Fruit fly (Drosophila melanogaster) whole organism, embryonic: ENCODE measurements around the gene Cyp318a1.
A peak's percentile ranks its signal among the peaks of the same experiment; 100 is the strongest.

Experiments
- Abd-B ChIP-seq: fragments of 200-800 bp; sonication (Bioruptor generic); optimal IDR thresholded peaks from 2 replicates; lab custom pipeline; 2018; ENCODE audit warnings: missing biosample characterization, mild to moderate bottlenecking, missing genetic modification characterization, moderate library complexity
- Atf6 ChIP-seq: fragments of 200-800 bp; sonication (Bioruptor generic); IDR thresholded peaks from 2 replicates; pipeline ENCODE4 v1.3.6; 2022; ENCODE audit warnings: missing biosample characterization, missing genetic modification characterization
- Blimp-1 ChIP-seq: fragments of 200-800 bp; sonication (Bioruptor generic); optimal IDR thresholded peaks from 3 replicates; lab custom pipeline; 2018; ENCODE audit warnings: missing biosample characterization, missing genetic modification characterization, mild to moderate bottlenecking, moderate library complexity, missing genetic modification reagents
- CG10431 ChIP-seq: fragments of 200-800 bp; sonication (Bioruptor generic); optimal IDR thresholded peaks from 3 replicates; lab custom pipeline; 2018; ENCODE audit warnings: missing biosample characterization, mild to moderate bottlenecking, missing genetic modification characterization
- CG10654 ChIP-seq: fragments of 200-800 bp; sonication (Bioruptor generic); optimal IDR thresholded peaks from 2 replicates; lab custom pipeline; 2016; ENCODE audit warnings: missing biosample characterization, missing genetic modification characterization
- CG10959 ChIP-seq: fragments of 200-800 bp; sonication (Bioruptor generic); IDR thresholded peaks from 2 replicates; pipeline ENCODE4 v1.3.6; 2022; ENCODE audit warnings: missing biosample characterization, missing genetic modification characterization
- CG11560 ChIP-seq: fragments of 200-800 bp; sonication (Bioruptor generic); IDR thresholded peaks from 3 replicates; pipeline ENCODE4 v1.3.6; 2022; ENCODE audit warnings: missing biosample characterization, missing genetic modification characterization
- CG13287 ChIP-seq: fragments of 200-800 bp; sonication (Bioruptor generic); IDR thresholded peaks from 2 replicates; pipeline ENCODE4 v1.3.6; 2022; ENCODE audit warnings: missing biosample characterization, missing genetic modification characterization; ENCODE audit not compliant: partially characterized antibody
- CG14710 ChIP-seq: fragments of 200-800 bp; sonication (Bioruptor generic); optimal IDR thresholded peaks from 3 replicates; lab custom pipeline; 2019; ENCODE audit warnings: missing biosample characterization, mild to moderate bottlenecking, missing genetic modification characterization, moderate library complexity
- CG14860 ChIP-seq: fragments of 200-800 bp; sonication (Bioruptor generic); IDR thresholded peaks from 3 replicates; pipeline ENCODE4 v1.3.6; 2022; ENCODE audit warnings: missing biosample characterization, missing genetic modification characterization; ENCODE audit not compliant: partially characterized antibody
- CG16815 ChIP-seq: fragments of 200-800 bp; sonication (Bioruptor generic); optimal IDR thresholded peaks from 3 replicates; lab custom pipeline; 2017; ENCODE audit warnings: missing biosample characterization, mild to moderate bottlenecking, missing genetic modification characterization
- CG2116 ChIP-seq: fragments of 200-800 bp; sonication (Bioruptor generic); optimal IDR thresholded peaks from 3 replicates; lab custom pipeline; 2018; ENCODE audit warnings: missing biosample characterization, mild to moderate bottlenecking, missing genetic modification characterization
- CG31224 ChIP-seq: fragments of 200-800 bp; sonication (Bioruptor generic); IDR thresholded peaks from 2 replicates; pipeline ENCODE4 v1.3.6; 2022; ENCODE audit warnings: missing biosample characterization, missing genetic modification characterization
- CG34224 ChIP-seq: fragments of 200-800 bp; sonication (Bioruptor generic); IDR thresholded peaks from 3 replicates; pipeline ENCODE4 v1.3.6; 2022; ENCODE audit warnings: missing biosample characterization, missing genetic modification characterization; ENCODE audit not compliant: partially characterized antibody
- CG34376 ChIP-seq: fragments of 200-800 bp; sonication (Bioruptor generic); optimal IDR thresholded peaks from 2 replicates; lab custom pipeline; 2018; ENCODE audit warnings: missing biosample characterization, mild to moderate bottlenecking, missing genetic modification characterization
- CG3847 ChIP-seq: fragments of 200-800 bp; sonication (Bioruptor generic); IDR thresholded peaks from 2 replicates; pipeline ENCODE4 v1.3.6; 2022; ENCODE audit warnings: missing biosample characterization, missing genetic modification characterization
- CG4617 ChIP-seq: fragments of 200-800 bp; sonication (Bioruptor generic); optimal IDR thresholded peaks from 3 replicates; lab custom pipeline; 2016; ENCODE audit warnings: missing biosample characterization, missing genetic modification characterization, borderline replicate concordance
- CG6683 ChIP-seq: fragments of 200-800 bp; sonication (Bioruptor generic); optimal IDR thresholded peaks from 2 replicates; lab custom pipeline; 2017; ENCODE audit warnings: missing biosample characterization, mild to moderate bottlenecking, missing genetic modification characterization, missing genetic modification reagents
- CG6791 ChIP-seq: fragments of 200-800 bp; sonication (Bioruptor generic); IDR thresholded peaks from 3 replicates; pipeline ENCODE4 v1.3.6; 2022; ENCODE audit warnings: missing biosample characterization, missing genetic modification characterization; ENCODE audit not compliant: partially characterized antibody
- CG7271 ChIP-seq: fragments of 200-800 bp; sonication (Bioruptor generic); optimal IDR thresholded peaks from 2 replicates; lab custom pipeline; 2018; ENCODE audit warnings: missing biosample characterization, mild to moderate bottlenecking, missing genetic modification characterization, moderate library complexity
- CG8944 ChIP-seq: fragments of 200-800 bp; sonication (Bioruptor generic); optimal IDR thresholded peaks from 3 replicates; lab custom pipeline; 2016; ENCODE audit warnings: missing biosample characterization, missing genetic modification characterization
- CG9797 ChIP-seq: fragments of 200-800 bp; sonication (Bioruptor generic); optimal IDR thresholded peaks from 3 replicates; lab custom pipeline; 2018; ENCODE audit warnings: missing biosample characterization, mild to moderate bottlenecking, missing genetic modification characterization
- Dp ChIP-seq: fragments of 200-800 bp; sonication (Bioruptor generic); optimal IDR thresholded peaks from 2 replicates; lab custom pipeline; 2018; ENCODE audit warnings: missing biosample characterization, mild to moderate bottlenecking, missing genetic modification characterization, moderate library complexity
- ERR ChIP-seq: fragments of 200-800 bp; sonication (Bioruptor generic); optimal IDR thresholded peaks from 2 replicates; lab custom pipeline; 2016; ENCODE audit warnings: missing biosample characterization, missing genetic modification characterization
- Fer3 ChIP-seq: fragments of 200-800 bp; sonication (Bioruptor generic); optimal IDR thresholded peaks from 2 replicates; lab custom pipeline; 2018; ENCODE audit warnings: missing biosample characterization, mild to moderate bottlenecking, missing genetic modification characterization, moderate library complexity
- HLH3B ChIP-seq: fragments of 200-800 bp; sonication (Bioruptor generic); IDR thresholded peaks from 2 replicates; pipeline ENCODE4 v1.3.6; 2022; ENCODE audit warnings: missing biosample characterization, missing genetic modification characterization
- Hand ChIP-seq: fragments of 200-800 bp; sonication (Bioruptor generic); optimal IDR thresholded peaks from 2 replicates; lab custom pipeline; 2017; ENCODE audit warnings: mild to moderate bottlenecking, missing biosample characterization, missing genetic modification reagents, missing genetic modification characterization
- Hr78 ChIP-seq, 2 experiments: fragments of 200-800 bp in 1 of 2; fragments of >200 bp in 1 of 2; sonication (Bioruptor generic) in 1 of 2; optimal IDR thresholded peaks; 2 replicates each; lab custom pipeline; 2017 to 2019; ENCODE audit warnings: missing biosample characterization in 2 of 2, missing genetic modification characterization in 2 of 2, mild to moderate bottlenecking in 1 of 2, moderate library complexity in 1 of 2
- Lhr ChIP-seq: fragments of 200-800 bp; sonication (Bioruptor generic); optimal IDR thresholded peaks from 3 replicates; lab custom pipeline; 2017; ENCODE audit warnings: mild to moderate bottlenecking, missing biosample characterization, missing genetic modification reagents, missing genetic modification characterization
- Med ChIP-seq: fragments of 200-800 bp; sonication (Bioruptor generic); peaks from one replicate; lab custom pipeline; 2016; ENCODE audit warnings: missing biosample characterization, missing genetic modification characterization, mild to moderate bottlenecking, inconsistent platforms, moderate library complexity
- Side ChIP-seq: fragments of 200-800 bp; sonication (Bioruptor generic); optimal IDR thresholded peaks from 2 replicates; lab custom pipeline; 2016; ENCODE audit warnings: missing biosample characterization, missing genetic modification characterization
- Sox100B ChIP-seq: fragments of 200-800 bp; sonication (Bioruptor generic); optimal IDR thresholded peaks from 3 replicates; lab custom pipeline; 2018; ENCODE audit warnings: missing biosample characterization, mild to moderate bottlenecking, missing genetic modification characterization
- Sry-δ ChIP-seq: fragments of 200-800 bp; sonication (Bioruptor generic); optimal IDR thresholded peaks from 2 replicates; lab custom pipeline; 2016; ENCODE audit warnings: missing biosample characterization, missing genetic modification characterization
- ara ChIP-seq: fragments of 200-800 bp; sonication (Bioruptor generic); IDR thresholded peaks from 2 replicates; pipeline ENCODE4 v1.3.6; 2022; ENCODE audit warnings: missing biosample characterization, missing genetic modification characterization
- az2 ChIP-seq: fragments of 200-800 bp; sonication (Bioruptor generic); optimal IDR thresholded peaks from 3 replicates; lab custom pipeline; 2016; ENCODE audit warnings: missing biosample characterization, missing genetic modification characterization
- chinmo ChIP-seq: fragments of 200-800 bp; sonication (Bioruptor generic); IDR thresholded peaks from 4 replicates; pipeline ENCODE4 v1.3.6; 2022; ENCODE audit warnings: missing biosample characterization, missing genetic modification characterization; ENCODE audit not compliant: partially characterized antibody
- crp ChIP-seq, 2 experiments: fragments of 200-800 bp; sonication (Bioruptor generic); optimal IDR thresholded peaks; 2 replicates in 1 of 2; 3 replicates in 1 of 2; lab custom pipeline; 2017; ENCODE audit warnings: missing biosample characterization in 2 of 2, missing genetic modification characterization in 2 of 2, mild to moderate bottlenecking in 1 of 2, moderate library complexity in 1 of 2
- emc ChIP-seq: fragments of 200-800 bp; sonication (Bioruptor generic); optimal IDR thresholded peaks from 2 replicates; lab custom pipeline; 2016; ENCODE audit warnings: missing biosample characterization, missing genetic modification characterization
- hbn ChIP-seq: fragments of 200-800 bp; sonication (Bioruptor generic); IDR thresholded peaks from 2 replicates; pipeline ENCODE4 v1.3.6; 2022; ENCODE audit warnings: missing biosample characterization, missing genetic modification characterization; ENCODE audit not compliant: partially characterized antibody
- kni ChIP-seq: fragments of 200-800 bp; sonication (Bioruptor generic); optimal IDR thresholded peaks from 3 replicates; lab custom pipeline; 2017; ENCODE audit warnings: mild to moderate bottlenecking, missing biosample characterization, missing genetic modification reagents, missing genetic modification characterization
- knrl ChIP-seq: fragments of 200-800 bp; sonication (Bioruptor generic); IDR thresholded peaks from 3 replicates; pipeline ENCODE4 v1.3.6; 2022; ENCODE audit warnings: missing biosample characterization, missing genetic modification characterization; ENCODE audit not compliant: partially characterized antibody
- psq ChIP-seq: fragments of 200-800 bp; sonication (Bioruptor generic); optimal IDR thresholded peaks from 2 replicates; lab custom pipeline; 2017; ENCODE audit warnings: missing biosample characterization, missing genetic modification characterization
- stwl ChIP-seq: fragments of 200-800 bp; sonication (Bioruptor generic); optimal IDR thresholded peaks from 3 replicates; lab custom pipeline; 2018; ENCODE audit warnings: missing biosample characterization, mild to moderate bottlenecking, missing genetic modification characterization, moderate library complexity
- tll ChIP-seq, 2 experiments: fragments of 200-800 bp in 1 of 2; fragments of >200 bp in 1 of 2; sonication (Bioruptor generic) in 1 of 2; optimal IDR thresholded peaks; 2 replicates each; lab custom pipeline; 2017 to 2019; ENCODE audit warnings: missing biosample characterization in 2 of 2, missing genetic modification characterization in 2 of 2, mild to moderate bottlenecking in 1 of 2, moderate library complexity in 1 of 2
- unc-4 ChIP-seq: fragments of 200-800 bp; sonication (Bioruptor generic); IDR thresholded peaks from 2 replicates; pipeline ENCODE4 v1.3.6; 2022; ENCODE audit warnings: missing biosample characterization, missing genetic modification characterization; ENCODE audit not compliant: partially characterized antibody

Cyp318a1 gene

DNA sequence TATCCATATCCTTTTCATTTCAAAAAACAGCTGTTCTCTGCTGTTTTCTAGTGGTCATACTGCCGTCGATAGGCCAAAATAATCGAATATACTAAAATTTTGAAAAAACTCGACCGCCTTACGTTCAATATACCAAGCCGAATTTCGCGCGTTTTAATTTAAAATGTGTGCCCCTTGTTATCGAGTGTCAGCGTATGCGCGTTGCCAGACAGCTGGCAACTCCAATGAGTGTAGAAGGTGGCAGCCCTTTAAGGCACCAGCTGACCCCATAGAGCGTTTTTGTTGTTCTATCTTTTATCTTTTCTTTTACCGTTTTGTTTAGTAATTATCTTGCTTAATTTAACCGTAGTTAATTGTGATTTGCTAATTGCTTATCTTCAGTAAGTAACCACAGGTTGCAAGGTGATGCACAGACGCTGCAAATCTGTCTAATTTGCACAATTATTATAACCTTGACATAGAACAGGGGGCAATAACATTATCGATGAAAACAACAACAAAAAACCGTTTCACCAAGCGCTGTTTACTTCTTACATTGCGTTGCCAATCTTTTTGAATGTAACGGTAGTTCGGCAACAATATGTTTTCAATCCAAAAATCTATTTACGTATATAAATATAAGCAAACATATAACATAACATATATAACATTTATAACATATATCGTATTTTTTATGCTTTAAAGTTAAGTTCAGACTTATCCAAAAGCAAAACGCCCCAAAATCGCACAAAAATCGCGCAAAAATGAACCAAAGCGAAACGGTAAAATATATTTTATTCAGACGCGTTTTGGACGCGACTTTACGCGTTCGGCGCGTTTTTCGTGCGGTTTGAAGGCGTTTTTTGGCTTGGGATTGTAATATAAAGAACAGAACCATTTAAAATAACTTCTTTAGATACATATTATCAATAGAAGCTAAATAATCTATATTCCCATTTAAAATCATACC lies 20.0 kb upstream of the Cyp318a1 start, which contains the start of the genes CG1492 and regucalcin:
Gene CG1492, minus strand, starts transcription at position 63 of the 949 bp plus-strand sequence.
Gene regucalcin, plus strand, starts transcription at position 229 of the 949 bp plus-strand sequence.
- TF ChIP-seq emc (GFP tag; lab: Kevin White, UChicago) (no peak), Hand (no peak), Side (no peak), Sry-δ (GFP tag; lab: Kevin White, UChicago) (peak; percentile 89), crp (GFP tag; optimal IDR thresholded peaks at IDR 0.05; lab: Kevin White, UChicago) (peak; percentile 67 to 94), az2 (GFP tag; lab: Kevin White, UChicago) (no peak), CG14860 (0 out of 3 replicates have a peak, but pooled peaks have one; percentile 36), CG6791 (GFP tag; lab: Robert Waterston, UW) (0 out of 3 replicates have a peak, but pooled peaks have one; percentile 22), CG31224 (GFP tag; lab: Robert Waterston, UW) (no peak), Abd-B (peak; percentile 12), CG8944 (GFP tag; lab: Kevin White, UChicago) (no peak), hbn (0 out of 2 replicates have a peak, but pooled peaks have one; percentile 22), Blimp-1 (no peak), CG13287 (GFP tag; lab: Robert Waterston, UW) (peak; percentile 59), CG10959 (no peak), chinmo (GFP tag; lab: Robert Waterston, UW) (0 out of 4 replicates have a peak, but pooled peaks have one; percentile 42), CG9797 (peak; percentile 22), psq (no peak), CG14710 (tag; lab: Kevin White, UChicago) (peak; percentile 47), CG34224 (peak; percentile 50; the same call in 1 of the 3 replicates), Hr78 (GFP tag; optimal IDR thresholded peaks at IDR 0.05; lab: Kevin White, UChicago) (peak in 1 of 2 experiments; percentile 97), CG3847 (GFP tag; lab: Robert Waterston, UW) (peak; percentile 62), CG10431 (no peak), Dp (GFP tag; lab: Kevin White, UChicago) (peak; percentile 97), kni (GFP tag; lab: Kevin White, UChicago) (no peak), CG7271 (tag; lab: Kevin White, UChicago) (no peak), ERR (peak; percentile 55), Atf6 (GFP tag; lab: Robert Waterston, UW) (no peak), unc-4 (peak; percentile 46; the same call in 1 of the 2 replicates), CG34376 (peak; percentile 7), CG4617 (peak; percentile 17), CG6683 (GFP tag; lab: Kevin White, UChicago) (no peak), CG16815 (GFP tag; lab: Kevin White, UChicago) (no peak), CG2116 (peak; percentile 88), knrl (GFP tag; lab: Robert Waterston, UW) (peak; percentile 49; the same call in 2 of the 3 replicates), Lhr (GFP tag; lab: Kevin White, UChicago) (peak; percentile 10), CG10654 (GFP tag; lab: Kevin White, UChicago) (no peak), tll (GFP tag; optimal IDR thresholded peaks at IDR 0.05; lab: Kevin White, UChicago) (peak in 1 of 2 experiments; percentile 37), ara (no peak), CG11560 (tag; lab: Robert Waterston, UW) (peak; percentile 99), Sox100B (no peak), stwl (tag; lab: Kevin White, UChicago) (peak; percentile 56), Med (GFP tag; lab: Kevin White, UChicago) (peak; percentile 61), HLH3B (GFP tag; lab: Robert Waterston, UW) (no peak), Fer3 (tag; lab: Kevin White, UChicago) (no peak)
